Worm (Caenorhabditis elegans): ENCODE measurements around the gene clu-1.

DNA sequence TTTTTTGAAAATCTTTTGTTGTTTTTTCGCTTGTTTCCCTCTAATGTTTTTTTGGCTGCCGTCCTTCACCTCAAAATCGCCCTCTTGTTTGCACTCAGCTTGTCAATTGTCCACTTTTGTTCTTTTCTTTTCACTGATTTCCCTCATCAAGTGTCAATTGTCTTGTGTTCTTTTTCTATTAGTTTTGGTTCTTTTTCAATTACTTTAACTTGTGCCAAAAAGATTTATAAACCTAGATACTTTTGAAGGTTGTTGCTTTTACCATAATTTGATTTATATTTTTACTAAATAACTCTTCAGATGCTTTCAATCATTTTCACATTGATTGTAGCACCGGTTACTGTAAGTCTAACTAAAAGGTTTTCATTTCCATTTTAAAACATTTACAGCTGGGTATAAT lies 47.2 kb upstream of the clu-1 start, which contains the start of gene C48B4.13:
- TF ChIP-seq aptf-2 (GFP tag; conservative IDR thresholded peaks at IDR 0.05) (no peak), dpl-1 (GFP tag; optimal IDR thresholded peaks at IDR 0.05) (no peak), repo-1 (tag; optimal IDR thresholded peaks at IDR 0.05) (no peak)

Measured in whole organism, young adult.